Fruit fly (Drosophila melanogaster) whole organism, embryonic: ENCODE data around the gene RpS15Aa.

Experiments used
- ATbp ChIP-seq: fragments of 200-800 bp; sonication (Bioruptor generic); optimal IDR thresholded peaks from 2 replicates; lab custom pipeline; 2017; ENCODE audit warnings: missing biosample characterization, mild to moderate bottlenecking, missing genetic modification characterization, missing genetic modification reagents
- Bdp1 ChIP-seq: fragments of 200-800 bp; sonication (Bioruptor generic); optimal IDR thresholded peaks from 3 replicates; lab custom pipeline; 2016; ENCODE audit warnings: missing biosample characterization, missing genetic modification characterization
- CG10267 ChIP-seq: fragments of 200-800 bp; sonication (Bioruptor generic); optimal IDR thresholded peaks from 2 replicates; lab custom pipeline; 2018; ENCODE audit warnings: missing biosample characterization, mild to moderate bottlenecking, missing genetic modification characterization, moderate library complexity
- CG10979 ChIP-seq: fragments of 200-800 bp; sonication (Bioruptor generic); optimal IDR thresholded peaks from 2 replicates; lab custom pipeline; 2018; ENCODE audit warnings: missing biosample characterization, mild to moderate bottlenecking, missing genetic modification characterization, moderate library complexity
- CG11093 ChIP-seq: fragments of 200-800 bp; sonication (Bioruptor generic); IDR thresholded peaks from 3 replicates; pipeline ENCODE4 v1.3.6; 2022; ENCODE audit warnings: missing biosample characterization, missing genetic modification characterization
- CG11696 ChIP-seq: fragments of 200-800 bp; sonication (Bioruptor generic); IDR thresholded peaks from 2 replicates; pipeline ENCODE4 v1.3.6; 2022; ENCODE audit warnings: missing biosample characterization, missing genetic modification characterization
- CG16779 ChIP-seq: fragments of 200-800 bp; sonication (Bioruptor generic); IDR thresholded peaks from 2 replicates; pipeline ENCODE4 v1.3.6; 2022; ENCODE audit warnings: missing biosample characterization, missing genetic modification characterization
- CG16863 ChIP-seq: fragments of 200-800 bp; sonication (Bioruptor generic); optimal IDR thresholded peaks from 3 replicates; lab custom pipeline; 2016; ENCODE audit warnings: missing biosample characterization, missing genetic modification characterization
- CG17186 ChIP-seq: fragments of 200-800 bp; sonication (Bioruptor generic); optimal IDR thresholded peaks from 3 replicates; lab custom pipeline; 2017; ENCODE audit warnings: missing biosample characterization, missing genetic modification reagents, missing genetic modification characterization
- CG17359 ChIP-seq: fragments of 200-800 bp; sonication (Bioruptor generic); optimal IDR thresholded peaks from 3 replicates; lab custom pipeline; 2018; ENCODE audit warnings: missing biosample characterization, mild to moderate bottlenecking, missing genetic modification characterization, moderate library complexity
- CG1792 ChIP-seq: fragments of 200-800 bp; sonication (Bioruptor generic); optimal IDR thresholded peaks from 2 replicates; lab custom pipeline; 2016; ENCODE audit warnings: missing biosample characterization, missing genetic modification characterization
- CG1832 ChIP-seq: fragments of 200-800 bp; sonication (Bioruptor generic); optimal IDR thresholded peaks from 2 replicates; lab custom pipeline; 2017; ENCODE audit warnings: missing biosample characterization, mild to moderate bottlenecking, missing genetic modification characterization, inconsistent platforms
- CG2202 ChIP-seq: fragments of 200-800 bp; sonication (Bioruptor generic); optimal IDR thresholded peaks from 2 replicates; lab custom pipeline; 2018; ENCODE audit warnings: missing biosample characterization, mild to moderate bottlenecking, missing genetic modification characterization
- CG3065 ChIP-seq: fragments of 200-800 bp; sonication (Bioruptor generic); optimal IDR thresholded peaks from 2 replicates; lab custom pipeline; 2016; ENCODE audit warnings: missing biosample characterization, missing genetic modification characterization
- CG32772 ChIP-seq: fragments of 200-800 bp; sonication (Bioruptor generic); IDR thresholded peaks from 2 replicates; pipeline ENCODE4 v1.3.6; 2022; ENCODE audit warnings: missing biosample characterization, missing genetic modification characterization
- CG33557 ChIP-seq: fragments of 200-800 bp; sonication (Bioruptor generic); optimal IDR thresholded peaks from 2 replicates; lab custom pipeline; 2019; ENCODE audit warnings: missing biosample characterization, mild to moderate bottlenecking, missing genetic modification characterization, moderate library complexity
- CG4282 ChIP-seq: fragments of 200-800 bp; sonication (Bioruptor generic); optimal IDR thresholded peaks from 2 replicates; lab custom pipeline; 2016; ENCODE audit warnings: missing biosample characterization, missing genetic modification characterization
- CG4424 ChIP-seq: fragments of 200-800 bp; sonication (Bioruptor generic); optimal IDR thresholded peaks from 3 replicates; lab custom pipeline; 2016; ENCODE audit warnings: missing biosample characterization, missing genetic modification characterization
- CG4707 ChIP-seq: fragments of 200-800 bp; sonication (Bioruptor generic); optimal IDR thresholded peaks from 2 replicates; lab custom pipeline; 2018; ENCODE audit warnings: missing biosample characterization, mild to moderate bottlenecking, missing genetic modification characterization, moderate library complexity
- CG5245 ChIP-seq: fragments of 200-800 bp; sonication (Bioruptor generic); optimal IDR thresholded peaks from 3 replicates; lab custom pipeline; 2016; ENCODE audit warnings: missing biosample characterization, missing genetic modification characterization
- CG5953 ChIP-seq: fragments of 200-800 bp; sonication (Bioruptor generic); IDR thresholded peaks from 2 replicates; pipeline ENCODE4 v1.3.6; 2022; ENCODE audit warnings: missing biosample characterization, missing genetic modification characterization
- CG7357 ChIP-seq: fragments of 200-800 bp; sonication (Bioruptor generic); IDR thresholded peaks from 3 replicates; pipeline ENCODE4 v1.3.6; 2022; ENCODE audit warnings: missing biosample characterization, missing genetic modification characterization
- CG7372 ChIP-seq: fragments of 200-800 bp; sonication (Bioruptor generic); IDR thresholded peaks from 2 replicates; pipeline ENCODE4 v1.3.6; 2022; ENCODE audit warnings: missing biosample characterization, missing genetic modification characterization
- CG7556 ChIP-seq: fragments of 200-800 bp; sonication (Bioruptor generic); optimal IDR thresholded peaks from 2 replicates; lab custom pipeline; 2017; ENCODE audit warnings: missing biosample characterization, mild to moderate bottlenecking, missing genetic modification characterization
- CG7839 ChIP-seq: fragments of 200-800 bp; sonication (Bioruptor generic); optimal IDR thresholded peaks from 3 replicates; lab custom pipeline; 2018; ENCODE audit warnings: missing biosample characterization, mild to moderate bottlenecking, missing genetic modification characterization, moderate library complexity
- CG8388 ChIP-seq: fragments of 200-800 bp; sonication (Bioruptor generic); optimal IDR thresholded peaks from 2 replicates; lab custom pipeline; 2019; ENCODE audit warnings: missing biosample characterization, mild to moderate bottlenecking, missing genetic modification characterization, moderate library complexity
- CG8478 ChIP-seq: fragments of >200 bp; optimal IDR thresholded peaks from 2 replicates; lab custom pipeline; 2018
- Dip2 ChIP-seq: fragments of 200-800 bp; sonication (Bioruptor generic); IDR thresholded peaks from 2 replicates; pipeline ENCODE4 v1.3.6; 2022; ENCODE audit warnings: missing biosample characterization, missing genetic modification characterization
- HLH3B ChIP-seq: fragments of 200-800 bp; sonication (Bioruptor generic); IDR thresholded peaks from 2 replicates; pipeline ENCODE4 v1.3.6; 2022; ENCODE audit warnings: missing biosample characterization, missing genetic modification characterization
- HLH54F ChIP-seq: fragments of 200-800 bp; sonication (Bioruptor generic); optimal IDR thresholded peaks from 3 replicates; lab custom pipeline; 2016; ENCODE audit warnings: missing biosample characterization, missing genetic modification characterization
- Hr39 ChIP-seq: fragments of >200 bp; optimal IDR thresholded peaks from 2 replicates; lab custom pipeline; 2017
- Lpt ChIP-seq: fragments of >200 bp; optimal IDR thresholded peaks from 2 replicates; lab custom pipeline; 2018; ENCODE audit warnings: missing biosample characterization, missing genetic modification characterization
- Sry-β ChIP-seq: fragments of 200-800 bp; sonication (Bioruptor generic); optimal IDR thresholded peaks from 2 replicates; lab custom pipeline; 2018; ENCODE audit warnings: missing biosample characterization, mild to moderate bottlenecking, missing genetic modification characterization, moderate library complexity
- Ssrp ChIP-seq: fragments of 200-800 bp; sonication (Bioruptor generic); optimal IDR thresholded peaks from 2 replicates; lab custom pipeline; 2018; ENCODE audit warnings: missing biosample characterization, mild to moderate bottlenecking, missing genetic modification characterization, moderate library complexity
- Usf ChIP-seq: fragments of 200-800 bp; sonication (Bioruptor generic); optimal IDR thresholded peaks from 2 replicates; lab custom pipeline; 2017; ENCODE audit warnings: missing genotype, missing biosample characterization, missing genetic modification characterization
- ap ChIP-seq: fragments of 200-800 bp; sonication (Bioruptor generic); IDR thresholded peaks from 2 replicates; pipeline ENCODE4 v1.3.6; 2022; ENCODE audit warnings: missing biosample characterization, missing genetic modification characterization
- ato ChIP-seq: fragments of 200-800 bp; sonication (Bioruptor generic); IDR thresholded peaks from 2 replicates; pipeline ENCODE4 v1.3.6; 2022; ENCODE audit warnings: missing biosample characterization, missing genetic modification characterization; ENCODE audit not compliant: partially characterized antibody
- bigmax ChIP-seq: fragments of 200-800 bp; sonication (Bioruptor generic); optimal IDR thresholded peaks from 2 replicates; lab custom pipeline; 2018; ENCODE audit warnings: missing biosample characterization, mild to moderate bottlenecking, missing genetic modification characterization
- dan ChIP-seq: fragments of 200-800 bp; sonication (Bioruptor generic); IDR thresholded peaks from 2 replicates; pipeline ENCODE4 v1.3.6; 2022; ENCODE audit warnings: missing biosample characterization, missing genetic modification characterization
- ems ChIP-seq: fragments of 200-800 bp; sonication (Bioruptor generic); optimal IDR thresholded peaks from 3 replicates; lab custom pipeline; 2016; ENCODE audit warnings: missing biosample characterization, missing genetic modification characterization
- gfzf ChIP-seq: fragments of 200-800 bp; sonication (Bioruptor generic); optimal IDR thresholded peaks from 2 replicates; lab custom pipeline; 2016; ENCODE audit warnings: missing biosample characterization, mild to moderate bottlenecking, missing genetic modification characterization, moderate library complexity
- grau ChIP-seq: fragments of 200-800 bp; optimal IDR thresholded peaks from 3 replicates; lab custom pipeline; 2019; ENCODE audit warnings: missing biosample characterization, mild to moderate bottlenecking, missing genetic modification characterization, moderate library complexity
- gsb ChIP-seq: fragments of 200-800 bp; sonication (Bioruptor generic); IDR thresholded peaks from 2 replicates; pipeline ENCODE4 v1.3.6; 2022; ENCODE audit warnings: missing biosample characterization, missing genetic modification characterization
- klu ChIP-seq: fragments of 200-800 bp; sonication (Bioruptor generic); IDR thresholded peaks from 2 replicates; pipeline ENCODE4 v1.3.6; 2022; ENCODE audit warnings: missing biosample characterization, missing genetic modification characterization
- pan ChIP-seq, 4 experiments: fragments of >200 bp in 3 of 4; fragments of 200-800 bp in 1 of 4; sonication (Bioruptor generic) in 1 of 4; optimal IDR thresholded peaks in 3 of 4; IDR thresholded peaks in 1 of 4; 2 replicates each; pipeline versions ENCODE4 v1.3.6 to Lab custom; 2017 to 2022; ENCODE audit warnings: missing biosample characterization in 2 of 4, missing genetic modification characterization in 2 of 4, mixed read lengths in 1 of 4
- sens-2 ChIP-seq: fragments of 200-800 bp; sonication (Bioruptor generic); IDR thresholded peaks from 2 replicates; pipeline ENCODE4 v1.3.6; 2022; ENCODE audit warnings: missing biosample characterization, missing genetic modification characterization
- slou ChIP-seq: fragments of 200-800 bp; sonication (Bioruptor generic); optimal IDR thresholded peaks from 3 replicates; lab custom pipeline; 2016; ENCODE audit warnings: missing biosample characterization, missing genetic modification characterization
- sob ChIP-seq: fragments of 200-800 bp; sonication (Bioruptor generic); IDR thresholded peaks from 2 replicates; pipeline ENCODE4 v1.3.6; 2022; ENCODE audit warnings: missing biosample characterization, missing genetic modification characterization
- tx ChIP-seq: fragments of 200-800 bp; sonication (Bioruptor generic); optimal IDR thresholded peaks from 2 replicates; lab custom pipeline; 2016; ENCODE audit warnings: missing biosample characterization, missing genetic modification characterization
- vfl ChIP-seq: fragments of 200-800 bp; sonication (Bioruptor generic); optimal IDR thresholded peaks from 2 replicates; lab custom pipeline; 2016; ENCODE audit warnings: missing biosample characterization, missing genetic modification characterization
- wdn ChIP-seq: fragments of 200-800 bp; sonication (Bioruptor generic); IDR thresholded peaks from 2 replicates; pipeline ENCODE4 v1.3.6; 2022; ENCODE audit warnings: missing biosample characterization, missing genetic modification characterization
- wek ChIP-seq: fragments of 200-800 bp; sonication (Bioruptor generic); optimal IDR thresholded peaks from 3 replicates; lab custom pipeline; 2018; ENCODE audit warnings: missing biosample characterization, mild to moderate bottlenecking, missing genetic modification characterization, moderate library complexity
- wor ChIP-seq: fragments of 200-800 bp; sonication (Bioruptor generic); IDR thresholded peaks from 2 replicates; pipeline ENCODE4 v1.3.6; 2022; ENCODE audit warnings: missing biosample characterization, missing genetic modification characterization

The RpS15Aa gene

DNA sequence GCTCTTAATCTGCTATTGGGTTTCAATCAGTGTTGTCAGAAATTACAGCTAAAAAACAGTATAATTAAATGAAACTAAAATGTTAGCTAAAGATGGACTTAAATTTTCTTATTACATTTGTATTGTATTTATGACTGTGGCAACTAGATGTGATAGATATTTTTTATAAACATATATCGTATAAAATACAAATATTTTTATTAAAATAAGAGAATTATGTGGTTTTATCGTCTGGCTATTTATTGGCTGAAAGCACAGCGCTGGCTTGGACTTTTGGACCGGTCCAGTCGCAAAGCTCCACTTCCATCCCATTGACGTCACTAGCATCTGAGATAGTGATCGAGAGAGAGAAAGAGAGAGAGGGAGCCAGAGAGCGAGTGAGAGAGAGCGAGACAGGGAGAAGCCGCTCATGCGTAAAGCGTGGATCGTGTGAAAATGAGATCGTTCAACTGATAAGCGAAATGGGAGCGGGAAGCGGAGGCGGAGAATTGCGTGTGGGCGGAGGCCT is 18.1 kb downstream of the RpS15Aa start (continued):
- TF ChIP-seq ems (GFP tag; lab: Kevin White, UChicago): no peak
- no peak for TF ChIP-seq Dip2
- TF ChIP-seq CG4424: no peak
- no peak for TF ChIP-seq CG16863 (GFP tag; lab: Kevin White, UChicago)
- no peak for TF ChIP-seq CG33557 (GFP tag; lab: Kevin White, UChicago)
- no peak for TF ChIP-seq CG2202 (tag; lab: Kevin White, UChicago)
- TF ChIP-seq CG16779 (GFP tag; lab: Robert Waterston, UW): no peak
- TF ChIP-seq wek (GFP tag; lab: Kevin White, UChicago): no peak
- peak; percentile 14 for TF ChIP-seq CG10979
- no peak for TF ChIP-seq gsb (GFP tag; lab: Robert Waterston, UW)
- no peak for TF ChIP-seq CG7372
- peak; percentile 31 for TF ChIP-seq CG10267 (tag; lab: Kevin White, UChicago)
- TF ChIP-seq Sry-β (GFP tag; lab: Kevin White, UChicago): peak; percentile 91
- no peak for TF ChIP-seq HLH54F (GFP tag; lab: Kevin White, UChicago)
- no peak for TF ChIP-seq slou (GFP tag; lab: Kevin White, UChicago)
- no peak for TF ChIP-seq tx (GFP tag; lab: Kevin White, UChicago)
- peak; percentile 76 for TF ChIP-seq CG1832
- TF ChIP-seq CG4282 (GFP tag; lab: Kevin White, UChicago): no peak
- TF ChIP-seq wor: no peak
- no peak for TF ChIP-seq gfzf (GFP tag; lab: Kevin White, UChicago)
- no peak for TF ChIP-seq bigmax
- TF ChIP-seq CG3065 (GFP tag; lab: Kevin White, UChicago): no peak
- no peak for TF ChIP-seq Ssrp (tag; lab: Kevin White, UChicago)
- no peak for TF ChIP-seq CG11093
- TF ChIP-seq CG8478: no peak
- TF ChIP-seq klu (GFP tag; lab: Robert Waterston, UW): peak; percentile 26; the same call in 1 of the 2 replicates
- TF ChIP-seq CG32772 (GFP tag; lab: Robert Waterston, UW): no peak
- TF ChIP-seq ato: no peak
- no peak for TF ChIP-seq CG5245 (GFP tag; lab: Kevin White, UChicago)
- no peak for TF ChIP-seq wdn (GFP tag; lab: Robert Waterston, UW)
- peak; percentile 53 for TF ChIP-seq CG17359 (tag; lab: Kevin White, UChicago)
- TF ChIP-seq sob (GFP tag; lab: Robert Waterston, UW): no peak
- no peak for TF ChIP-seq pan (optimal IDR thresholded peaks at IDR 0.05; lab: Kevin White, UChicago)
- no peak for TF ChIP-seq pan (GFP tag; optimal IDR thresholded peaks at IDR 0.05 in 1 of 2, IDR thresholded peaks at IDR 0.05 in 1 of 2)
- no peak for TF ChIP-seq CG1792
- TF ChIP-seq Usf (GFP tag; lab: Kevin White, UChicago): no peak
- TF ChIP-seq ATbp (GFP tag; lab: Kevin White, UChicago): no peak
- peak; percentile 62 for TF ChIP-seq grau (tag; lab: Kevin White, UChicago)
- no peak for TF ChIP-seq sens-2
- TF ChIP-seq Lpt (GFP tag; lab: Kevin White, UChicago): no peak
- no peak for TF ChIP-seq ap (GFP tag; lab: Robert Waterston, UW)
- TF ChIP-seq vfl (GFP tag; lab: Kevin White, UChicago): no peak
- TF ChIP-seq CG7839: peak; percentile 53
- no peak for TF ChIP-seq dan
- TF ChIP-seq CG11696 (GFP tag; lab: Robert Waterston, UW): no peak
- peak; percentile 31 for TF ChIP-seq CG7556 (GFP tag; lab: Kevin White, UChicago)
- TF ChIP-seq CG8388 (GFP tag; lab: Kevin White, UChicago): peak; percentile 10
- TF ChIP-seq CG7357 (GFP tag; lab: Robert Waterston, UW): no peak
- no peak for TF ChIP-seq CG17186
- no peak for TF ChIP-seq CG4707
- no peak for TF ChIP-seq Hr39 (lab: Kevin White, UChicago)
- TF ChIP-seq Bdp1 (GFP tag; lab: Kevin White, UChicago): no peak
- TF ChIP-seq CG5953 (GFP tag; lab: Robert Waterston, UW): no peak
- no peak for TF ChIP-seq HLH3B (GFP tag; lab: Robert Waterston, UW)
